Fruit fly (Drosophila melanogaster): ENCODE data around the gene Fum3.

Gene Fum3

dm6 chr3L:11417273-11418040 is 48.2 kb downstream of the Fum3 start:
- TF ChIP-seq ttk (optimal IDR thresholded peaks at IDR 0.05) (no peak), Sin3A (optimal IDR thresholded peaks at IDR 0.05) (no peak)

DNA sequence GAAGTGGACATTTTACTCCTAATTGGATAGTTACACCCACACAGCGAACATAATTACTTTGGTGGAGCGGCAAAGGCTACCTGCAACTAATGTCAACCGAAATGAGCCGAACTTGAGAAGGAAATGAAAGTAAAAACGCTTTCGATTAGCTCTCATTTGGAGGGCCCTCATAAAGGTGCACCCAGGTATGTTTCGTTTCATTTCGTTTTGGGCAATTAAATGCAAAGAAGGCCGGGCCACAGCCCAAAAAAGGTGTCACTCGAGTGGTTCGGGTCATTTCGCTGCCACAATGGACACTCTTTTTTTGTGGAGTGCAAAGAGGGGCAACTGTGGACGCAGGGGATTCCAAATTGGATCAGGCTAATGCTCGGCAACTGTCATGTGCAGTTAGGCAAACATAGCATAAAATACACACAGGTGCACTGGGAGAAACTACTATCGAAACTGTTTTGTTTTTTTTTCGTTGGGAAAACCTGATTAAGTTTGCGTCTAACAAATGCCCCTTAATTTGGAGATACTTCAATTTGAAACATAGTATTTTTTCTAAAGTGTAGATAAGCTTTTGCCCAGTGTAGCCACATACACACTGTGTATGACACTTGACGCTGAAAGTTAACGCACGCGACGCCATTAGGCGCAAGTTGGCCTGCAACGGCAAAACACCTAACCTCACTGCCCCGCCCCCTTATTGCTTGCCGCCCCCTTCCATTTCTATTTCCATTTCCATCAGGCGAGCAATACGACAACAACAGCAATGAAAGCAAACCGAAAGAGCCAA is 49.0 kb downstream of the Fum3 start:
- no peak for TF ChIP-seq ttk (optimal IDR thresholded peaks at IDR 0.05)
- TF ChIP-seq Myc (optimal IDR thresholded peaks at IDR 0.05), result no peak
- TF ChIP-seq psq (optimal IDR thresholded peaks at IDR 0.05), result no peak
- TF ChIP-seq insv (optimal IDR thresholded peaks at IDR 0.05), result no peak
- no peak for TF ChIP-seq Sin3A (optimal IDR thresholded peaks at IDR 0.05)
- TF ChIP-seq h (optimal IDR thresholded peaks at IDR 0.05), result no peak

- TF ChIP-seq h (optimal IDR thresholded peaks at IDR 0.05) (no peak), Myc (optimal IDR thresholded peaks at IDR 0.05) (no peak)
Observed at dm6 chr3L:11415382-11415781, 50.3 kb downstream of the Fum3 start.

DNA sequence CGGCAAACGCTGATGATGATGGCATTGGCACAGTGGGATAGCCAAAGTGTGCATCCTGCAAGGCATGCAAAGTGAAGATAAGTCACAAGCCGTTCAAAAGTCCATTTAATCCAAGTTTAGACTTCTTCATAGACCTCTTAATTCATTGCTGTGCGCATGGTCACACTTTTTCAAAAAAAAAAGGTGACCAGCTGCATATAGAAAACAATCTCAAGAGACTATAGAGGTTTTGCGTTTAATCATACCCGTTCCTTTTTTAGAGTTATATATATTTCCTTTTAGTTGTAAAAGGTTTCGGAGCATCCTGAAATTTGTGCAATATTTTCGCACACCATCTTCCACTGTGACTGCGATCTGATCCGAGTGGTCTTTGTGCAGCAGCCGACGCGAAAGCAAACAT is 51.2 kb downstream of the Fum3 start:
- TF ChIP-seq Sin3A (optimal IDR thresholded peaks at IDR 0.05) (no peak), psq (optimal IDR thresholded peaks at IDR 0.05) (no peak), h (optimal IDR thresholded peaks at IDR 0.05) (no peak), insv (optimal IDR thresholded peaks at IDR 0.05) (no peak), ttk (optimal IDR thresholded peaks at IDR 0.05) (no peak), Myc (optimal IDR thresholded peaks at IDR 0.05) (no peak)

DNA sequence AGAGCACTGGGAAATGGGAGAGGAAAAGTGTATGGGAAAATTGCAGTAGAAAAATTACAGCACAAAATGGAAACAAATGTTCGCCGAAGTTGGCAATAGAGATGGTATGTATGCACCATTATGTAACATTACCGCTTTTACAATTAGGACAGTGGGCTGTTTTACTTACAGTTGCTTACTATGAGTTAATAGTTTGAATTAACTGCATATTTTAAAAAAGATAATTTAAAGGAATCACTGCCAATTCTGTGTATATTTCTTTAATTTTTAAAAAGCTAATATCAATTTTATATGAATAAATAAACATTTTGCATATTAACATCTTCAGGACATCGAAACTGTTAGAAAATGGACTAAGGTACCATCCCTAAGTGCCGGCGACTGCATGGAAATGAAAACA is 52.0 kb downstream of the Fum3 start:
- TF ChIP-seq Myc (optimal IDR thresholded peaks at IDR 0.05) (no peak), insv (optimal IDR thresholded peaks at IDR 0.05) (no peak), h (optimal IDR thresholded peaks at IDR 0.05) (no peak), Sin3A (optimal IDR thresholded peaks at IDR 0.05) (no peak), ttk (optimal IDR thresholded peaks at IDR 0.05) (no peak), psq (optimal IDR thresholded peaks at IDR 0.05) (no peak)
